Worm (Caenorhabditis elegans) whole organism, midembryonic: ENCODE results near the gene F36H9.4.

Experiments
- T22C8.4 ChIP-seq: fragments of 200-800 bp; sonication (Bioruptor generic); IDR thresholded peaks from 2 replicates; pipeline ENCODE4 v1.3.6; 2022; ENCODE audit warnings: missing genetic modification characterization, missing compliant biosample characterization
- cog-1 ChIP-seq: sonication (generic microtip); optimal IDR thresholded peaks from 2 replicates; lab custom pipeline; 2016; ENCODE audit warnings: missing genetic modification characterization, missing compliant biosample characterization
- flt-1 ChIP-seq: fragments of 200-800 bp; sonication (Bioruptor generic); IDR thresholded peaks from 2 replicates; pipeline ENCODE4 v1.3.6; 2022; ENCODE audit warnings: missing genetic modification characterization, missing compliant biosample characterization
- klf-2 ChIP-seq: fragments of 200-800 bp; sonication (Bioruptor generic); conservative IDR thresholded peaks from 2 replicates; pipeline ENCODE4 v1.3.6; 2022; ENCODE audit warnings: missing genetic modification reagents, missing genetic modification characterization, missing compliant biosample characterization
- med-1 ChIP-seq: sonication (generic microtip); optimal IDR thresholded peaks from 2 replicates; lab custom pipeline; 2017; ENCODE audit warnings: missing genetic modification characterization, mild to moderate bottlenecking, missing compliant biosample characterization, antibody characterized with exemption, missing genetic modification reagents; ENCODE audit not compliant: insufficient read depth
- ref-1 ChIP-seq: fragments of 200-800 bp; sonication (Bioruptor generic); conservative IDR thresholded peaks from 2 replicates; pipeline ENCODE4 v1.3.6; 2022; ENCODE audit warnings: missing genetic modification reagents, missing genetic modification characterization, missing compliant biosample characterization
- tab-1 ChIP-seq: fragments of 200-800 bp; sonication (Bioruptor generic); IDR thresholded peaks from 2 replicates; pipeline ENCODE4 v1.3.6; 2022; ENCODE audit warnings: missing genetic modification characterization, missing compliant biosample characterization
- ztf-23 ChIP-seq: fragments of 200-800 bp; sonication (Bioruptor generic); IDR thresholded peaks from 2 replicates; pipeline ENCODE4 v1.3.6; 2022; ENCODE audit warnings: missing genetic modification reagents, missing genetic modification characterization, missing compliant biosample characterization
- ztf-29 ChIP-seq: fragments of 200-800 bp; sonication (Bioruptor generic); IDR thresholded peaks from 2 replicates; pipeline ENCODE4 v1.3.6; 2022; ENCODE audit warnings: missing genetic modification reagents, missing genetic modification characterization, missing compliant biosample characterization

DNA sequence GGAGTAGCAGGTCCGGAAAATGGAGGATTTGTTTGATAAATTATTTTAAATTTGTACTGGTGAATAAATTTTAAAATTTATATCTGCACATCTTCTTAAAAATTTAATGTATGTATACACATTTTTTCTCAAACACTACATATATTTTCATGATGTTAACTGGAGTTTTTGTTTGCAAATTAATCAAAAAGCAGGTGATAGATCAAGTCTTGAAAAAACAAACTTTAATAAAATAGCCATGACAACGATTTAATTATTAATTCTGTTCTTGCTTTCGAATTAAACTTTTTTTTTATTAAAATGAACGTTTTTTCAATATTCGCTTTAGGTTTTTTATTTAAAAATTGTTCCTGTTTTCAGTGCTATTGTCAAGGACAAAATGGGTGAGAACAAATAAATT is 15.2 kb upstream of the F36H9.4 start, which contains the start of gene F36H9.1:
- TF ChIP-seq cog-1: no peak
- TF ChIP-seq med-1 (GFP tag; lab: Kevin White, UChicago): no peak
- no peak for TF ChIP-seq T22C8.4 (GFP tag; lab: Robert Waterston, UW)
- no peak for TF ChIP-seq ztf-29
- no peak for TF ChIP-seq flt-1
- TF ChIP-seq ztf-23 (GFP tag; lab: Robert Waterston, UW): no peak
- TF ChIP-seq ref-1 (GFP tag; lab: Robert Waterston, UW): no peak
- TF ChIP-seq tab-1 (GFP tag; lab: Robert Waterston, UW): no peak
- no peak for TF ChIP-seq klf-2 (GFP tag; lab: Robert Waterston, UW)
